Worm (Caenorhabditis elegans): Measurements from ENCODE around the gene srw-69.
A peak's percentile ranks its signal among the peaks of the same experiment; 100 is the strongest.

Gene srw-69

DNA sequence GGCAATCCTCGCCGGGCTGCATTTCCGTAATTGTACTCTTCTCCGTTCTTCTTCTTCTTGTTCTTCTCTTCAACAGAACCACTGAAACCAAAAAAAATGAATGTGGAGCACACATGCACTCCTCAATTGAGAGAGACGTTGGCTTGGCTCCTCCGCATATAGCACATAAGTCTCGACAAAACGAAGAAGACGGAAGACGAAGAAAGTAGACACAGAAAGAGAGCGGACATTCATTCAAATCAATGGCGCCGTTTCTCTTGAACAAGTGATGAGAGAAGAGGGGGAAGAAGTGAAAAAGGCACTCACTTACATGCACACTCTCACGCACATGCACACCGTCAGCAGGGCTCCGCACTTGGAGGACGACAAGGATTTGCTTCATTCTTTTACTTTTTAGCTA, 8.8 kb upstream of the srw-69 start, which contains the start of gene F25E5.9:
F25E5.9 (minus strand) TSS at position 382 of the 400 bp plus-strand sequence.
- TF ChIP-seq D1046.2 (GFP tag; IDR thresholded peaks at IDR 0.05), result 0 out of 2 replicates have a peak, but pooled peaks have one; percentile 40
- peak; percentile 28 for TF ChIP-seq rbr-2 (tag; optimal IDR thresholded peaks at IDR 0.05)
- no peak for TF ChIP-seq ces-1 (GFP tag; optimal IDR thresholded peaks at IDR 0.05)
- TF ChIP-seq zfp-3 (GFP tag; conservative IDR thresholded peaks at IDR 0.05), result no peak
- TF ChIP-seq lin-15B (tag; optimal IDR thresholded peaks at IDR 0.05), result no peak
- no peak for TF ChIP-seq R02D3.7 (tag; optimal IDR thresholded peaks at IDR 0.05)
- TF ChIP-seq mdt-29 (GFP tag; IDR thresholded peaks at IDR 0.05), result no peak
- TF ChIP-seq duxl-1 (tag; optimal IDR thresholded peaks at IDR 0.05; ENCODE audit: poor library complexity), result peak; percentile 48
- TF ChIP-seq nhr-11 (tag; optimal IDR thresholded peaks at IDR 0.05), result no peak
- no peak for TF ChIP-seq madf-9 (GFP tag; conservative IDR thresholded peaks at IDR 0.05)
- peak; percentile 72; the same call in 1 of the 2 replicates for TF ChIP-seq egl-43 (GFP tag; IDR thresholded peaks at IDR 0.05)
- no peak for TF ChIP-seq unc-39 (tag; optimal IDR thresholded peaks at IDR 0.05)
- TF ChIP-seq nhr-41 (GFP tag; IDR thresholded peaks at IDR 0.05), result no peak
- TF ChIP-seq hlh-30 (tag; optimal IDR thresholded peaks at IDR 0.05; ENCODE audit: insufficient read depth), result peak; percentile 20
- TF ChIP-seq zip-11 (GFP tag; IDR thresholded peaks at IDR 0.05), result no peak
- TF ChIP-seq fkh-10 (GFP tag; optimal IDR thresholded peaks at IDR 0.05), result peak; percentile 29
- no peak for TF ChIP-seq lin-13 (GFP tag; optimal IDR thresholded peaks at IDR 0.05)
- TF ChIP-seq dmd-6 (GFP tag; IDR thresholded peaks at IDR 0.05), result no peak
- TF ChIP-seq snpc-1.2 (GFP tag; IDR thresholded peaks at IDR 0.05), result no peak
- TF ChIP-seq F26F4.8 (GFP tag; conservative IDR thresholded peaks at IDR 0.05), result no peak
- TF ChIP-seq F37D6.2 (tag; optimal IDR thresholded peaks at IDR 0.05), result no peak
- TF ChIP-seq T20F7.1 (GFP tag; optimal IDR thresholded peaks at IDR 0.05), result no peak
- TF ChIP-seq nhr-237 (tag; optimal IDR thresholded peaks at IDR 0.05), result no peak
- peak; percentile 23 for TF ChIP-seq mes-2 (tag; optimal IDR thresholded peaks at IDR 0.05; ENCODE audit: poor library complexity, severe bottlenecking)
- TF ChIP-seq mep-1 (tag; optimal IDR thresholded peaks at IDR 0.05), result no peak
- no peak for TF ChIP-seq nhr-28 (tag; optimal IDR thresholded peaks at IDR 0.05)
- TF ChIP-seq hmg-1.1 (GFP tag; IDR thresholded peaks at IDR 0.05), result peak; percentile 67
- TF ChIP-seq lsy-2 (tag; optimal IDR thresholded peaks at IDR 0.05), result peak in 1 of 2 experiments; percentile 16
- TF ChIP-seq nhr-6 (tag; optimal IDR thresholded peaks at IDR 0.05), result peak; percentile 2
- no peak for TF ChIP-seq daf-16 (GFP tag; optimal IDR thresholded peaks at IDR 0.05)
- no peak for TF ChIP-seq daf-16 (tag; optimal IDR thresholded peaks at IDR 0.05)
- TF ChIP-seq mxl-3 (GFP tag; optimal IDR thresholded peaks at IDR 0.05), result peak; percentile 16
- no peak for TF ChIP-seq ceh-32 (tag; optimal IDR thresholded peaks at IDR 0.05; ENCODE audit: poor library complexity)
- TF ChIP-seq set-16 (GFP tag; IDR thresholded peaks at IDR 0.05), result 0 out of 2 replicates have a peak, but pooled peaks have one; percentile 12
- no peak for TF ChIP-seq php-3 (GFP tag; IDR thresholded peaks at IDR 0.05)
- TF ChIP-seq tra-1 (GFP tag; IDR thresholded peaks at IDR 0.05), result 0 out of 2 replicates have a peak, but pooled peaks have one; percentile 11
- peak in 1 of 2 experiments; percentile 33 for TF ChIP-seq unc-62 (GFP tag; optimal IDR thresholded peaks at IDR 0.05 in 1 of 2)
- TF ChIP-seq unc-62 (tag; optimal IDR thresholded peaks at IDR 0.05), result no peak
- peak; percentile 61 for TF ChIP-seq ctbp-1 (GFP tag; IDR thresholded peaks at IDR 0.05)
- no peak for TF ChIP-seq daf-8 (GFP tag; IDR thresholded peaks at IDR 0.05)
- no peak for TF ChIP-seq mxl-2 (GFP tag; conservative IDR thresholded peaks at IDR 0.05)
- TF ChIP-seq hlh-11 (tag; optimal IDR thresholded peaks at IDR 0.05), result peak; percentile 7
- peak in 1 of 2 experiments; percentile 3 for TF ChIP-seq hif-1 (tag; optimal IDR thresholded peaks at IDR 0.05)
- 0 out of 2 replicates have a peak, but pooled peaks have one; percentile 6 for TF ChIP-seq vab-7 (GFP tag; IDR thresholded peaks at IDR 0.05)
- TF ChIP-seq fos-1 (tag; optimal IDR thresholded peaks at IDR 0.05), result no peak
- TF ChIP-seq gei-8 (GFP tag; optimal IDR thresholded peaks at IDR 0.05), result no peak
- TF ChIP-seq nhr-25 (tag; optimal IDR thresholded peaks at IDR 0.05; ENCODE audit: borderline replicate concordance, insufficient read depth), result no peak
- TF ChIP-seq dpl-1 (GFP tag; optimal IDR thresholded peaks at IDR 0.05), result no peak
- TF ChIP-seq saeg-2 (GFP tag; IDR thresholded peaks at IDR 0.05), result 0 out of 2 replicates have a peak, but pooled peaks have one; percentile 34
- TF ChIP-seq aha-1 (tag), result no peak
- TF ChIP-seq mdl-1 (tag; optimal IDR thresholded peaks at IDR 0.05), result peak in 1 of 2 experiments; percentile 22
